Fruit fly (Drosophila melanogaster) whole organism, embryonic: ENCODE data around the gene gcm.

Experiments
- Atf-2 ChIP-seq: fragments of 200-800 bp; sonication (Bioruptor generic); optimal IDR thresholded peaks from 2 replicates; lab custom pipeline; 2016; ENCODE audit warnings: missing biosample characterization, missing genetic modification characterization
- Bdp1 ChIP-seq: fragments of 200-800 bp; sonication (Bioruptor generic); optimal IDR thresholded peaks from 3 replicates; lab custom pipeline; 2016; ENCODE audit warnings: missing biosample characterization, missing genetic modification characterization
- CG10959 ChIP-seq: fragments of 200-800 bp; sonication (Bioruptor generic); IDR thresholded peaks from 2 replicates; pipeline ENCODE4 v1.3.6; 2022; ENCODE audit warnings: missing biosample characterization, missing genetic modification characterization
- CG11398 ChIP-seq: fragments of 200-800 bp; sonication (Bioruptor generic); optimal IDR thresholded peaks from 2 replicates; lab custom pipeline; 2016; ENCODE audit warnings: missing biosample characterization, missing genetic modification characterization
- CG11695 ChIP-seq: fragments of 200-800 bp; sonication (Bioruptor generic); IDR thresholded peaks from 3 replicates; pipeline ENCODE4 v1.3.6; 2022; ENCODE audit warnings: missing biosample characterization, missing genetic modification characterization
- CG11723 ChIP-seq: fragments of 200-800 bp; sonication (Bioruptor generic); optimal IDR thresholded peaks from 2 replicates; lab custom pipeline; 2017; ENCODE audit warnings: missing biosample characterization, mild to moderate bottlenecking, missing genetic modification characterization
- CG12391 ChIP-seq: fragments of 200-800 bp; sonication (Bioruptor generic); optimal IDR thresholded peaks from 3 replicates; lab custom pipeline; 2018; ENCODE audit warnings: missing biosample characterization, mild to moderate bottlenecking, missing genetic modification characterization, moderate library complexity
- CG12659 ChIP-seq: fragments of 200-800 bp; sonication (Bioruptor generic); optimal IDR thresholded peaks from 3 replicates; lab custom pipeline; 2017; ENCODE audit warnings: mild to moderate bottlenecking, missing biosample characterization, missing genetic modification reagents, missing genetic modification characterization
- CG13775 ChIP-seq: fragments of 200-800 bp; sonication (Bioruptor generic); optimal IDR thresholded peaks from 3 replicates; lab custom pipeline; 2017; ENCODE audit warnings: missing biosample characterization, mild to moderate bottlenecking, missing genetic modification characterization
- CG15479 ChIP-seq: fragments of 200-800 bp; sonication (Bioruptor generic); optimal IDR thresholded peaks from 3 replicates; lab custom pipeline; 2019; ENCODE audit warnings: missing biosample characterization, mild to moderate bottlenecking, missing genetic modification characterization, moderate library complexity
- CG1603 ChIP-seq: fragments of 200-800 bp; sonication (Bioruptor generic); optimal IDR thresholded peaks from 2 replicates; lab custom pipeline; 2019; ENCODE audit warnings: missing biosample characterization, mild to moderate bottlenecking, missing genetic modification characterization, moderate library complexity
- CG16815 ChIP-seq: fragments of 200-800 bp; sonication (Bioruptor generic); optimal IDR thresholded peaks from 3 replicates; lab custom pipeline; 2017; ENCODE audit warnings: missing biosample characterization, mild to moderate bottlenecking, missing genetic modification characterization
- CG17361 ChIP-seq: fragments of 200-800 bp; sonication (Bioruptor generic); IDR thresholded peaks from 3 replicates; pipeline ENCODE4 v1.3.6; 2022; ENCODE audit warnings: missing biosample characterization, missing genetic modification characterization
- CG2120 ChIP-seq: fragments of 200-800 bp; sonication (Bioruptor generic); optimal IDR thresholded peaks from 3 replicates; lab custom pipeline; 2016; ENCODE audit warnings: missing biosample characterization, missing genetic modification characterization
- CG2889 ChIP-seq: fragments of 200-800 bp; sonication (Bioruptor generic); IDR thresholded peaks from 3 replicates; pipeline ENCODE4 v1.3.6; 2022; ENCODE audit warnings: missing biosample characterization, missing genetic modification characterization
- CG30431 ChIP-seq: fragments of 200-800 bp; sonication (Bioruptor generic); optimal IDR thresholded peaks from 2 replicates; lab custom pipeline; 2017; ENCODE audit warnings: missing biosample characterization, missing genetic modification characterization
- CG4424 ChIP-seq: fragments of 200-800 bp; sonication (Bioruptor generic); optimal IDR thresholded peaks from 3 replicates; lab custom pipeline; 2016; ENCODE audit warnings: missing biosample characterization, missing genetic modification characterization
- CG6272 ChIP-seq: fragments of 200-800 bp; sonication (Bioruptor generic); IDR thresholded peaks from 2 replicates; pipeline ENCODE4 v1.3.6; 2022; ENCODE audit warnings: missing biosample characterization, missing genetic modification characterization
- CG7745 ChIP-seq: fragments of 200-800 bp; sonication (Bioruptor generic); optimal IDR thresholded peaks from 2 replicates; lab custom pipeline; 2018; ENCODE audit warnings: missing biosample characterization, mild to moderate bottlenecking, missing genetic modification characterization, moderate library complexity
- CG7839 ChIP-seq: fragments of 200-800 bp; sonication (Bioruptor generic); optimal IDR thresholded peaks from 3 replicates; lab custom pipeline; 2018; ENCODE audit warnings: missing biosample characterization, mild to moderate bottlenecking, missing genetic modification characterization, moderate library complexity
- CG8765 ChIP-seq: fragments of 200-800 bp; sonication (Bioruptor generic); IDR thresholded peaks from 2 replicates; pipeline ENCODE4 v1.3.6; 2022; ENCODE audit warnings: missing biosample characterization, missing genetic modification characterization
- CG9932 ChIP-seq: fragments of 200-800 bp; sonication (Bioruptor generic); IDR thresholded peaks from 2 replicates; pipeline ENCODE4 v1.3.6; 2022; ENCODE audit warnings: missing biosample characterization, missing genetic modification characterization
- Dip2 ChIP-seq: fragments of 200-800 bp; sonication (Bioruptor generic); IDR thresholded peaks from 2 replicates; pipeline ENCODE4 v1.3.6; 2022; ENCODE audit warnings: missing biosample characterization, missing genetic modification characterization
- Drgx ChIP-seq: fragments of 200-800 bp; sonication (Bioruptor generic); IDR thresholded peaks from 2 replicates; pipeline ENCODE4 v1.3.6; 2022; ENCODE audit warnings: missing biosample characterization, missing genetic modification characterization
- Fer2 ChIP-seq: fragments of 200-800 bp; sonication (Bioruptor generic); optimal IDR thresholded peaks from 2 replicates; lab custom pipeline; 2018; ENCODE audit warnings: missing biosample characterization, mild to moderate bottlenecking, missing genetic modification characterization, moderate library complexity
- Gsc ChIP-seq: fragments of 200-800 bp; sonication (Bioruptor generic); IDR thresholded peaks from 2 replicates; pipeline ENCODE4 v1.3.6; 2022; ENCODE audit warnings: missing biosample characterization, missing genetic modification characterization
- HmgD ChIP-seq: fragments of 200-800 bp; sonication (Bioruptor generic); optimal IDR thresholded peaks from 3 replicates; lab custom pipeline; 2016; ENCODE audit warnings: missing biosample characterization, missing genetic modification characterization
- Hr39 ChIP-seq: fragments of >200 bp; optimal IDR thresholded peaks from 2 replicates; lab custom pipeline; 2017
- MBD-R2 ChIP-seq: fragments of 200-800 bp; sonication (Bioruptor generic); IDR thresholded peaks from 2 replicates; pipeline ENCODE4 v1.3.6; 2022; ENCODE audit warnings: missing biosample characterization, missing genetic modification characterization
- Nf-YB ChIP-seq: fragments of 200-800 bp; sonication (Bioruptor generic); optimal IDR thresholded peaks from 3 replicates; lab custom pipeline; 2019; ENCODE audit warnings: missing biosample characterization, mild to moderate bottlenecking, missing genetic modification characterization, moderate library complexity
- Oli ChIP-seq: fragments of 200-800 bp; sonication (Bioruptor generic); optimal IDR thresholded peaks from 2 replicates; lab custom pipeline; 2018; ENCODE audit warnings: missing biosample characterization, mild to moderate bottlenecking, missing genetic modification characterization, moderate library complexity
- Optix ChIP-seq: fragments of 200-800 bp; sonication (Bioruptor generic); IDR thresholded peaks from 3 replicates; pipeline ENCODE4 v1.3.6; 2022; ENCODE audit warnings: missing biosample characterization, missing genetic modification characterization
- Rfx ChIP-seq: fragments of 200-800 bp; sonication (Bioruptor generic); IDR thresholded peaks from 2 replicates; pipeline ENCODE4 v1.3.6; 2022; ENCODE audit warnings: missing biosample characterization, missing genetic modification characterization
- Rx ChIP-seq: fragments of 200-800 bp; sonication (Bioruptor generic); IDR thresholded peaks from 2 replicates; pipeline ENCODE4 v1.3.6; 2022; ENCODE audit warnings: missing biosample characterization, missing genetic modification characterization
- Sry-β ChIP-seq: fragments of 200-800 bp; sonication (Bioruptor generic); optimal IDR thresholded peaks from 2 replicates; lab custom pipeline; 2018; ENCODE audit warnings: missing biosample characterization, mild to moderate bottlenecking, missing genetic modification characterization, moderate library complexity
- Ssrp ChIP-seq: fragments of 200-800 bp; sonication (Bioruptor generic); optimal IDR thresholded peaks from 2 replicates; lab custom pipeline; 2018; ENCODE audit warnings: missing biosample characterization, mild to moderate bottlenecking, missing genetic modification characterization, moderate library complexity
- Vsx1 ChIP-seq: fragments of 200-800 bp; sonication (Bioruptor generic); optimal IDR thresholded peaks from 2 replicates; lab custom pipeline; 2017; ENCODE audit warnings: missing biosample characterization, mild to moderate bottlenecking, missing genetic modification characterization, missing genetic modification reagents
- Xrp1 ChIP-seq: fragments of 200-800 bp; sonication (Bioruptor generic); IDR thresholded peaks from 2 replicates; pipeline ENCODE4 v1.3.6; 2022; ENCODE audit warnings: missing biosample characterization, missing genetic modification characterization
- bbx ChIP-seq: fragments of 200-800 bp; sonication (Bioruptor generic); IDR thresholded peaks from 2 replicates; pipeline ENCODE4 v1.3.6; 2022; ENCODE audit warnings: missing biosample characterization, missing genetic modification characterization; ENCODE audit not compliant: partially characterized antibody
- cg ChIP-seq: fragments of 200-800 bp; sonication (Bioruptor generic); optimal IDR thresholded peaks from 3 replicates; lab custom pipeline; 2019; ENCODE audit warnings: missing biosample characterization, mild to moderate bottlenecking, missing genetic modification characterization, moderate library complexity
- crol ChIP-seq: fragments of 200-800 bp; sonication (Bioruptor generic); IDR thresholded peaks from 2 replicates; pipeline ENCODE4 v1.3.6; 2022; ENCODE audit warnings: missing biosample characterization, missing genetic modification characterization
- dan ChIP-seq: fragments of 200-800 bp; sonication (Bioruptor generic); IDR thresholded peaks from 2 replicates; pipeline ENCODE4 v1.3.6; 2022; ENCODE audit warnings: missing biosample characterization, missing genetic modification characterization
- dpn ChIP-seq, 2 experiments: fragments of 200-800 bp; sonication (Bioruptor generic); optimal IDR thresholded peaks; 3 replicates each; lab custom pipeline; 2016; ENCODE audit warnings: missing biosample characterization in 2 of 2, missing genetic modification characterization in 2 of 2
- gsb-n ChIP-seq: fragments of 200-800 bp; sonication (Bioruptor generic); optimal IDR thresholded peaks from 3 replicates; lab custom pipeline; 2018; ENCODE audit warnings: missing biosample characterization, mild to moderate bottlenecking, missing genetic modification characterization
- ham ChIP-seq: fragments of 200-800 bp; sonication (Bioruptor generic); IDR thresholded peaks from 2 replicates; pipeline ENCODE4 v1.3.6; 2022; ENCODE audit warnings: missing biosample characterization, missing genetic modification characterization
- ind ChIP-seq: fragments of 200-800 bp; sonication (Bioruptor generic); optimal IDR thresholded peaks from 3 replicates; lab custom pipeline; 2016; ENCODE audit warnings: missing biosample characterization, missing genetic modification characterization
- kni ChIP-seq: fragments of 200-800 bp; sonication (Bioruptor generic); optimal IDR thresholded peaks from 3 replicates; lab custom pipeline; 2017; ENCODE audit warnings: mild to moderate bottlenecking, missing biosample characterization, missing genetic modification reagents, missing genetic modification characterization
- lab ChIP-seq: fragments of 200-800 bp; sonication (Bioruptor generic); optimal IDR thresholded peaks from 3 replicates; lab custom pipeline; 2017; ENCODE audit warnings: missing biosample characterization, missing genetic modification characterization, mild to moderate bottlenecking, moderate library complexity, missing genetic modification reagents
- lmd ChIP-seq: fragments of 200-800 bp; sonication (Bioruptor generic); IDR thresholded peaks from 2 replicates; pipeline ENCODE4 v1.3.6; 2022; ENCODE audit warnings: missing biosample characterization, missing genetic modification characterization
- nau ChIP-seq: fragments of 200-800 bp; sonication (Bioruptor generic); optimal IDR thresholded peaks from 3 replicates; lab custom pipeline; 2017; ENCODE audit warnings: missing biosample characterization, mild to moderate bottlenecking, missing genetic modification characterization, missing genetic modification reagents
- peb ChIP-seq: fragments of 200-800 bp; sonication (Bioruptor generic); IDR thresholded peaks from 2 replicates; pipeline ENCODE4 v1.3.6; 2022; ENCODE audit warnings: missing biosample characterization, missing genetic modification characterization
- sob ChIP-seq: fragments of 200-800 bp; sonication (Bioruptor generic); IDR thresholded peaks from 2 replicates; pipeline ENCODE4 v1.3.6; 2022; ENCODE audit warnings: missing biosample characterization, missing genetic modification characterization

Gene gcm

DNA sequence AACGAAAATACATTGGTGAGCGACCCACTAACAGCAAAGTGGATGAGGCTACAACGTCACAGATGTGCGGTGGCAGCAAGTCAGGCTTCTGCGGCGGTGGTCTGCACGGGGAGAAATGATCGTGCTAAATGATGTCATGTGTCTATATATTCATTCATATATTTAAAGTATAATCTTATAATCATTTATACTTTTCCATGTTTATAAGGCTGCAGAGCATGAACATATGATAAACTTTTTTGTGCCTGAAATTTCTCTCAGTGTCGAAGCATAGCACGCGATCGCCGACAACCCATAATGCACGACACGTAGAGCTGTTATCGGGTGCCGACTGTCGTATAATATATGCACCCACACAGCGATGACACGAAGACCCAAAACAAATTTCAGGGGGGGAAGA lies 16.8 kb upstream of the gcm start (continued):
- TF ChIP-seq CG1603 (tag; lab: Kevin White, UChicago) (peak; percentile 78), CG2889 (no peak), Gsc (peak; percentile 56), dpn (GFP tag; optimal IDR thresholded peaks at IDR 0.05; lab: Kevin White, UChicago) (peak in 1 of 2 experiments; percentile 34), HmgD (GFP tag; lab: Kevin White, UChicago) (no peak), kni (no peak), cg (GFP tag; lab: Kevin White, UChicago) (no peak), Xrp1 (peak; percentile 94), Bdp1 (no peak), CG30431 (GFP tag; lab: Kevin White, UChicago) (peak; percentile 67), Sry-β (GFP tag; lab: Kevin White, UChicago) (no peak), Drgx (no peak; the same call in none of the 2 replicates), CG15479 (GFP tag; lab: Kevin White, UChicago) (no peak), CG6272 (peak; percentile 52; the same call in 1 of the 2 replicates), bbx (no peak), CG2120 (GFP tag; lab: Kevin White, UChicago) (no peak), Optix (GFP tag; lab: Robert Waterston, UW) (peak; percentile 79), Hr39 (no peak), CG13775 (GFP tag; lab: Kevin White, UChicago) (peak; percentile 59), nau (no peak), Vsx1 (GFP tag; lab: Kevin White, UChicago) (peak; percentile 29), CG11723 (GFP tag; lab: Kevin White, UChicago) (peak; percentile 21), CG7745 (tag; lab: Kevin White, UChicago) (no peak), CG9932 (GFP tag; lab: Robert Waterston, UW) (no peak), CG12659 (GFP tag; lab: Kevin White, UChicago) (no peak), Rx (GFP tag; lab: Robert Waterston, UW) (peak; percentile 77), dan (GFP tag; lab: Robert Waterston, UW) (peak; percentile 79), CG17361 (GFP tag; lab: Robert Waterston, UW) (peak; percentile 63; the same call in 2 of the 3 replicates), CG10959 (GFP tag; lab: Robert Waterston, UW) (peak; percentile 86), CG11695 (GFP tag; lab: Robert Waterston, UW) (peak; percentile 58; the same call in 2 of the 3 replicates), MBD-R2 (GFP tag; lab: Robert Waterston, UW) (no peak), CG11398 (GFP tag; lab: Kevin White, UChicago) (no peak), CG12391 (tag; lab: Kevin White, UChicago) (peak; percentile 71), lab (GFP tag; lab: Kevin White, UChicago) (no peak), lmd (GFP tag; lab: Robert Waterston, UW) (peak; percentile 82), crol (peak; percentile 43; the same call in 1 of the 2 replicates), CG8765 (GFP tag; lab: Robert Waterston, UW) (peak; percentile 79; the same call in 1 of the 2 replicates), ham (GFP tag; lab: Robert Waterston, UW) (no peak), Oli (tag; lab: Kevin White, UChicago) (peak; percentile 67), Ssrp (peak; percentile 71), CG4424 (peak; percentile 76), Nf-YB (GFP tag; lab: Kevin White, UChicago) (peak; percentile 22), peb (peak; percentile 72; the same call in 1 of the 2 replicates), gsb-n (peak; percentile 72), Rfx (GFP tag; lab: Robert Waterston, UW) (peak; percentile 37; the same call in 1 of the 2 replicates), CG16815 (GFP tag; lab: Kevin White, UChicago) (peak; percentile 75), CG7839 (tag; lab: Kevin White, UChicago) (peak; percentile 67), Dip2 (GFP tag; lab: Robert Waterston, UW) (no peak), ind (GFP tag; lab: Kevin White, UChicago) (peak; percentile 10), Atf-2 (no peak), sob (GFP tag; lab: Robert Waterston, UW) (peak; percentile 73; the same call in 1 of the 2 replicates), Fer2 (no peak)
